Fruit fly (Drosophila melanogaster) whole organism, embryonic: ENCODE results near the gene CG10019.

Experiments used
- Atf3 ChIP-seq: fragments of 200-800 bp; sonication (Bioruptor generic); optimal IDR thresholded peaks from 3 replicates; lab custom pipeline; 2016; ENCODE audit warnings: missing biosample characterization, missing genetic modification characterization
- Bgb ChIP-seq: fragments of 200-800 bp; sonication (Bioruptor generic); IDR thresholded peaks from 2 replicates; pipeline ENCODE4 v1.3.6; 2022; ENCODE audit warnings: missing biosample characterization, missing genetic modification characterization; ENCODE audit not compliant: partially characterized antibody
- CG10543 ChIP-seq: fragments of 200-800 bp; sonication (Bioruptor generic); optimal IDR thresholded peaks from 3 replicates; lab custom pipeline; 2017; ENCODE audit warnings: missing biosample characterization, mild to moderate bottlenecking, missing genetic modification characterization, moderate library complexity
- CG10979 ChIP-seq: fragments of 200-800 bp; sonication (Bioruptor generic); optimal IDR thresholded peaks from 2 replicates; lab custom pipeline; 2018; ENCODE audit warnings: missing biosample characterization, mild to moderate bottlenecking, missing genetic modification characterization, moderate library complexity
- CG12219 ChIP-seq: fragments of 200-800 bp; sonication (Bioruptor generic); optimal IDR thresholded peaks from 3 replicates; lab custom pipeline; 2018; ENCODE audit warnings: missing biosample characterization, mild to moderate bottlenecking, missing genetic modification characterization
- CG15073 ChIP-seq: fragments of 200-800 bp; sonication (Bioruptor generic); optimal IDR thresholded peaks from 2 replicates; lab custom pipeline; 2016; ENCODE audit warnings: missing biosample characterization, missing genetic modification characterization
- CG1602 ChIP-seq: fragments of 200-800 bp; sonication (Bioruptor generic); optimal IDR thresholded peaks from 3 replicates; lab custom pipeline; 2016; ENCODE audit warnings: missing biosample characterization, missing genetic modification characterization
- CG16863 ChIP-seq: fragments of 200-800 bp; sonication (Bioruptor generic); optimal IDR thresholded peaks from 3 replicates; lab custom pipeline; 2016; ENCODE audit warnings: missing biosample characterization, missing genetic modification characterization
- CG17359 ChIP-seq: fragments of 200-800 bp; sonication (Bioruptor generic); optimal IDR thresholded peaks from 3 replicates; lab custom pipeline; 2018; ENCODE audit warnings: missing biosample characterization, mild to moderate bottlenecking, missing genetic modification characterization, moderate library complexity
- CG2875 ChIP-seq: fragments of 200-800 bp; sonication (Bioruptor generic); optimal IDR thresholded peaks from 2 replicates; lab custom pipeline; 2017; ENCODE audit warnings: missing biosample characterization, mild to moderate bottlenecking, missing genetic modification characterization, missing genetic modification reagents
- CG30020 ChIP-seq: fragments of 200-800 bp; optimal IDR thresholded peaks from 2 replicates; lab custom pipeline; 2019; ENCODE audit warnings: missing biosample characterization, mild to moderate bottlenecking, missing genetic modification characterization, moderate library complexity
- CG32767 ChIP-seq: fragments of 200-800 bp; sonication (Bioruptor generic); IDR thresholded peaks from 2 replicates; pipeline ENCODE4 v1.3.6; 2022; ENCODE audit warnings: missing biosample characterization, missing genetic modification characterization
- CG32772 ChIP-seq: fragments of 200-800 bp; sonication (Bioruptor generic); IDR thresholded peaks from 2 replicates; pipeline ENCODE4 v1.3.6; 2022; ENCODE audit warnings: missing biosample characterization, missing genetic modification characterization
- CG42726 ChIP-seq: fragments of 200-800 bp; sonication (Bioruptor generic); IDR thresholded peaks from 2 replicates; pipeline ENCODE4 v1.3.6; 2022; ENCODE audit warnings: missing biosample characterization, missing genetic modification characterization; ENCODE audit not compliant: partially characterized antibody
- CG4360 ChIP-seq: fragments of 200-800 bp; sonication (Bioruptor generic); IDR thresholded peaks from 2 replicates; pipeline ENCODE4 v1.3.6; 2022; ENCODE audit warnings: missing biosample characterization, missing genetic modification characterization
- CG43689 ChIP-seq: fragments of 200-800 bp; sonication (Bioruptor generic); IDR thresholded peaks from 2 replicates; pipeline ENCODE4 v1.3.6; 2022; ENCODE audit warnings: missing biosample characterization, missing genetic modification characterization
- CG5180 ChIP-seq: fragments of 200-800 bp; sonication (Bioruptor generic); optimal IDR thresholded peaks from 3 replicates; lab custom pipeline; 2017; ENCODE audit warnings: missing biosample characterization, missing genetic modification characterization, mild to moderate bottlenecking, moderate library complexity, missing genetic modification reagents
- CG5953 ChIP-seq: fragments of 200-800 bp; sonication (Bioruptor generic); IDR thresholded peaks from 2 replicates; pipeline ENCODE4 v1.3.6; 2022; ENCODE audit warnings: missing biosample characterization, missing genetic modification characterization
- CG6254 ChIP-seq: fragments of 200-800 bp; sonication (Bioruptor generic); optimal IDR thresholded peaks from 3 replicates; lab custom pipeline; 2017; ENCODE audit warnings: mild to moderate bottlenecking, missing biosample characterization, missing genetic modification reagents, missing genetic modification characterization
- CG7928 ChIP-seq: fragments of 200-800 bp; sonication (Bioruptor generic); optimal IDR thresholded peaks from 2 replicates; lab custom pipeline; 2017; ENCODE audit warnings: missing biosample characterization, mild to moderate bottlenecking, missing genetic modification characterization
- CG8281 ChIP-seq: fragments of 200-800 bp; sonication (Bioruptor generic); optimal IDR thresholded peaks from 2 replicates; lab custom pipeline; 2018; ENCODE audit warnings: missing biosample characterization, mild to moderate bottlenecking, missing genetic modification characterization, moderate library complexity
- CG8478 ChIP-seq: fragments of >200 bp; optimal IDR thresholded peaks from 2 replicates; lab custom pipeline; 2018
- Dip2 ChIP-seq: fragments of 200-800 bp; sonication (Bioruptor generic); IDR thresholded peaks from 2 replicates; pipeline ENCODE4 v1.3.6; 2022; ENCODE audit warnings: missing biosample characterization, missing genetic modification characterization
- Fer2 ChIP-seq: fragments of 200-800 bp; sonication (Bioruptor generic); optimal IDR thresholded peaks from 2 replicates; lab custom pipeline; 2018; ENCODE audit warnings: missing biosample characterization, mild to moderate bottlenecking, missing genetic modification characterization, moderate library complexity
- H2.0 ChIP-seq: fragments of 200-800 bp; sonication (Bioruptor generic); IDR thresholded peaks from 2 replicates; pipeline ENCODE4 v1.3.6; 2022; ENCODE audit warnings: missing biosample characterization, missing genetic modification characterization
- HLH3B ChIP-seq: fragments of 200-800 bp; sonication (Bioruptor generic); IDR thresholded peaks from 2 replicates; pipeline ENCODE4 v1.3.6; 2022; ENCODE audit warnings: missing biosample characterization, missing genetic modification characterization
- HLH54F ChIP-seq: fragments of 200-800 bp; sonication (Bioruptor generic); optimal IDR thresholded peaks from 3 replicates; lab custom pipeline; 2016; ENCODE audit warnings: missing biosample characterization, missing genetic modification characterization
- HmgZ ChIP-seq: fragments of 200-800 bp; sonication (Bioruptor generic); optimal IDR thresholded peaks from 2 replicates; lab custom pipeline; 2018; ENCODE audit warnings: missing biosample characterization, mild to moderate bottlenecking, missing genetic modification characterization
- Hmx ChIP-seq: fragments of 200-800 bp; sonication (Bioruptor generic); optimal IDR thresholded peaks from 2 replicates; lab custom pipeline; 2016; ENCODE audit warnings: missing biosample characterization, missing genetic modification characterization
- Lim3 ChIP-seq: fragments of 200-800 bp; sonication (Bioruptor generic); IDR thresholded peaks from 2 replicates; pipeline ENCODE4 v1.3.6; 2022; ENCODE audit warnings: missing biosample characterization, missing genetic modification characterization
- Rx ChIP-seq: fragments of 200-800 bp; sonication (Bioruptor generic); IDR thresholded peaks from 2 replicates; pipeline ENCODE4 v1.3.6; 2022; ENCODE audit warnings: missing biosample characterization, missing genetic modification characterization
- aop ChIP-seq: fragments of 200-800 bp; sonication (Bioruptor generic); IDR thresholded peaks from 2 replicates; pipeline ENCODE4 v1.3.6; 2022; ENCODE audit warnings: missing biosample characterization, missing genetic modification characterization
- ase ChIP-seq: fragments of 200-800 bp; sonication (Bioruptor generic); IDR thresholded peaks from 3 replicates; pipeline ENCODE4 v1.3.6; 2022; ENCODE audit warnings: missing biosample characterization, missing genetic modification characterization
- ato ChIP-seq: fragments of 200-800 bp; sonication (Bioruptor generic); IDR thresholded peaks from 2 replicates; pipeline ENCODE4 v1.3.6; 2022; ENCODE audit warnings: missing biosample characterization, missing genetic modification characterization; ENCODE audit not compliant: partially characterized antibody
- cg ChIP-seq: fragments of 200-800 bp; sonication (Bioruptor generic); optimal IDR thresholded peaks from 3 replicates; lab custom pipeline; 2019; ENCODE audit warnings: missing biosample characterization, mild to moderate bottlenecking, missing genetic modification characterization, moderate library complexity
- chinmo ChIP-seq: fragments of 200-800 bp; sonication (Bioruptor generic); IDR thresholded peaks from 4 replicates; pipeline ENCODE4 v1.3.6; 2022; ENCODE audit warnings: missing biosample characterization, missing genetic modification characterization; ENCODE audit not compliant: partially characterized antibody
- dan ChIP-seq: fragments of 200-800 bp; sonication (Bioruptor generic); IDR thresholded peaks from 2 replicates; pipeline ENCODE4 v1.3.6; 2022; ENCODE audit warnings: missing biosample characterization, missing genetic modification characterization
- en ChIP-seq: fragments of 200-800 bp; sonication (Bioruptor generic); optimal IDR thresholded peaks from 2 replicates; lab custom pipeline; 2016; ENCODE audit warnings: missing biosample characterization, missing genetic modification characterization
- hb ChIP-seq: fragments of 200-800 bp; sonication (Bioruptor generic); IDR thresholded peaks from 3 replicates; pipeline ENCODE4 v1.3.6; 2022; ENCODE audit warnings: missing biosample characterization, missing genetic modification characterization; ENCODE audit not compliant: partially characterized antibody
- kay ChIP-seq: fragments of 200-800 bp; sonication (Bioruptor generic); optimal IDR thresholded peaks from 2 replicates; lab custom pipeline; 2016; ENCODE audit warnings: missing biosample characterization, missing genetic modification characterization
- nom ChIP-seq: fragments of 200-800 bp; sonication (Bioruptor generic); optimal IDR thresholded peaks from 2 replicates; lab custom pipeline; 2017; ENCODE audit warnings: missing biosample characterization, missing genetic modification characterization, mild to moderate bottlenecking, moderate library complexity, missing genetic modification reagents
- odd ChIP-seq: fragments of 200-800 bp; sonication (Bioruptor generic); optimal IDR thresholded peaks from 2 replicates; lab custom pipeline; 2017; ENCODE audit warnings: missing biosample characterization, mild to moderate bottlenecking, missing genetic modification characterization
- onecut ChIP-seq: fragments of 200-800 bp; sonication (Bioruptor generic); IDR thresholded peaks from 2 replicates; pipeline ENCODE4 v1.3.6; 2022; ENCODE audit warnings: missing biosample characterization, missing genetic modification characterization
- p53 ChIP-seq: fragments of 200-800 bp; sonication (Bioruptor generic); optimal IDR thresholded peaks from 2 replicates; lab custom pipeline; 2016; ENCODE audit warnings: missing biosample characterization, missing genetic modification characterization
- seq ChIP-seq: fragments of 200-800 bp; sonication (Bioruptor generic); IDR thresholded peaks from 2 replicates; pipeline ENCODE4 v1.3.6; 2022; ENCODE audit warnings: missing biosample characterization, missing genetic modification characterization
- slou ChIP-seq: fragments of 200-800 bp; sonication (Bioruptor generic); optimal IDR thresholded peaks from 3 replicates; lab custom pipeline; 2016; ENCODE audit warnings: missing biosample characterization, missing genetic modification characterization
- sna ChIP-seq: fragments of 200-800 bp; sonication (Bioruptor generic); IDR thresholded peaks from 2 replicates; pipeline ENCODE4 v1.3.6; 2022; ENCODE audit warnings: missing biosample characterization, missing genetic modification characterization; ENCODE audit not compliant: partially characterized antibody
- sug ChIP-seq: fragments of 200-800 bp; optimal IDR thresholded peaks from 2 replicates; lab custom pipeline; 2019; ENCODE audit warnings: missing biosample characterization, mild to moderate bottlenecking, missing genetic modification characterization, moderate library complexity
- tap ChIP-seq: fragments of 200-800 bp; optimal IDR thresholded peaks from 3 replicates; lab custom pipeline; 2019; ENCODE audit warnings: missing biosample characterization, mild to moderate bottlenecking, missing genetic modification characterization, moderate library complexity
- zfh1 ChIP-seq: fragments of 200-800 bp; sonication (Bioruptor generic); IDR thresholded peaks from 3 replicates; pipeline ENCODE4 v1.3.6; 2022; ENCODE audit warnings: missing biosample characterization, missing genetic modification characterization

Gene CG10019

DNA sequence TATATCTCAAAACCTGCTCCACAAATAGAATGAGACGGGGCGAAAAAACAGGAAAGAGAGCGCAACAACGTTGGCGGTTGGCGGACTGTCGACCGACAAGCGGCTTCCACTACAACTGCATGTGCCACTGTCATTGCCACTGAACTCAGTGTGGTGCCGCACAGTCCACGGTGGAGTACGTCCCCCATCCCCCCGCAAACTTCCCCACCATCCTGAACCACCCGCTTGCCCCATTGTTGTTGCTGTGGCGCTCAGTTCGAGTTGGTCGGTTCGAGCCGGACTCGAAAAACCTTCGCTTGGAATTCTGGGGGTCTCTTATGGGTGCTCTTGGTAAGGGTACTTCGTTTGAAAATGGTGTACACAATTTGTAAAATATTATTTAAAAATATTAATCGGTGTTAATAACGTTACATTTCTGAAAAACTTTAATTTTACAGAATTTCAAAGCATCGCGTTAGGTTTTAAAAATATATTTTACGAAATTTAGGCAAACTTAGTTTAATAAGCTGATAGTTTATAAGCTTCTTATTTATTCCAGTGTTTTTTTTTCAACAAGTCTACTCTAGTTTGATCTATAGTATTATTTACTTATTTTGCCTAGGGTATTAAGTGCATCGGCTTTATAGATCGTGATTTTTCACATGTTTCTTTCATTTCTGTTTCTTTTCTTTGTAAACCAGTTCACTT lies 42.8 kb downstream of the CG10019 start (continued):
- TF ChIP-seq sug (tag; lab: Kevin White, UChicago) (peak; percentile 32), CG8478 (lab: Kevin White, UChicago) (no peak), CG12219 (GFP tag; lab: Kevin White, UChicago) (no peak), onecut (GFP tag; lab: Robert Waterston, UW) (0 out of 2 replicates have a peak, but pooled peaks have one; percentile 18), CG32772 (GFP tag; lab: Robert Waterston, UW) (0 out of 2 replicates have a peak, but pooled peaks have one; percentile 39), ato (0 out of 2 replicates have a peak, but pooled peaks have one; percentile 20), odd (peak; percentile 78), Fer2 (tag; lab: Kevin White, UChicago) (no peak), CG5953 (GFP tag; lab: Robert Waterston, UW) (no peak), CG42726 (GFP tag; lab: Robert Waterston, UW) (peak; percentile 26; the same call in 1 of the 2 replicates), ase (GFP tag; lab: Robert Waterston, UW) (no peak), CG8281 (no peak), HLH3B (GFP tag; lab: Robert Waterston, UW) (no peak), CG30020 (tag; lab: Kevin White, UChicago) (peak; percentile 7), CG10979 (peak; percentile 70), Bgb (GFP tag; lab: Robert Waterston, UW) (peak; percentile 23; the same call in 1 of the 2 replicates), HLH54F (GFP tag; lab: Kevin White, UChicago) (no peak), Dip2 (no peak), Lim3 (no peak), H2.0 (GFP tag; lab: Robert Waterston, UW) (no peak), p53 (GFP tag; lab: Kevin White, UChicago) (no peak), CG4360 (GFP tag; lab: Robert Waterston, UW) (peak; percentile 80), dan (no peak), Atf3 (GFP tag; lab: Kevin White, UChicago) (no peak), zfh1 (no peak), en (GFP tag; lab: Kevin White, UChicago) (no peak), seq (GFP tag; lab: Robert Waterston, UW) (peak; percentile 24; the same call in 1 of the 2 replicates), aop (GFP tag; lab: Robert Waterston, UW) (no peak), HmgZ (tag; lab: Kevin White, UChicago) (no peak), CG1602 (GFP tag; lab: Kevin White, UChicago) (peak; percentile 55), sna (GFP tag; lab: Robert Waterston, UW) (peak; percentile 16; the same call in 1 of the 2 replicates), cg (peak; percentile 44), hb (no peak), CG6254 (GFP tag; lab: Kevin White, UChicago) (peak; percentile 52), chinmo (GFP tag; lab: Robert Waterston, UW) (peak; percentile 94), slou (GFP tag; lab: Kevin White, UChicago) (no peak), Rx (no peak), tap (tag; lab: Kevin White, UChicago) (no peak), CG15073 (no peak), kay (GFP tag; lab: Kevin White, UChicago) (peak; percentile 12), CG2875 (peak; percentile 25), CG32767 (GFP tag; lab: Robert Waterston, UW) (peak; percentile 18), Hmx (GFP tag; lab: Kevin White, UChicago) (no peak), CG10543 (GFP tag; lab: Kevin White, UChicago) (peak; percentile 64), CG17359 (tag; lab: Kevin White, UChicago) (peak; percentile 67), CG7928 (GFP tag; lab: Kevin White, UChicago) (peak; percentile 26), nom (GFP tag; lab: Kevin White, UChicago) (peak; percentile 56), CG16863 (no peak), CG43689 (GFP tag; lab: Robert Waterston, UW) (no peak), CG5180 (GFP tag; lab: Kevin White, UChicago) (peak; percentile 76)
